Worm (Caenorhabditis elegans) whole organism, L4 larva: ENCODE results near the gene C25E10.16.
A peak's percentile ranks its signal among the peaks of the same experiment; 100 is the strongest.

Experiments
- ceh-32 ChIP-seq: sonication (generic microtip); optimal IDR thresholded peaks from 2 replicates; lab custom pipeline; 2016; ENCODE audit warnings: mild to moderate bottlenecking, missing genetic modification characterization, missing compliant biosample characterization; ENCODE audit not compliant: poor library complexity
- daf-16 ChIP-seq, 3 experiments: sonication (generic microtip); optimal IDR thresholded peaks; 2 replicates each; lab custom pipeline; 2016 to 2017; ENCODE audit warnings: missing genetic modification characterization in 3 of 3, missing genetic modification reagents in 3 of 3, mild to moderate bottlenecking in 2 of 3, missing compliant biosample characterization in 2 of 3, missing biosample characterization in 1 of 3, moderate library complexity in 1 of 3
- duxl-1 ChIP-seq: sonication (generic microtip); optimal IDR thresholded peaks from 2 replicates; lab custom pipeline; 2016; ENCODE audit warnings: mild to moderate bottlenecking, missing genetic modification characterization, moderate library complexity, missing compliant biosample characterization; ENCODE audit not compliant: poor library complexity
- egl-27 ChIP-seq: sonication (generic microtip); optimal IDR thresholded peaks from 3 replicates; lab custom pipeline; 2017; ENCODE audit warnings: missing biosample characterization, missing genetic modification reagents, missing genetic modification characterization
- lin-39 ChIP-seq: fragments of 150-350 bp; optimal IDR thresholded peaks from 2 replicates; lab custom pipeline; 2014; ENCODE audit warnings: missing biosample characterization, missing genetic modification reagents, missing genetic modification characterization
- lsy-2 ChIP-seq, 2 experiments: fragments of 150-350 bp in 1 of 2; sonication (generic microtip) in 1 of 2; optimal IDR thresholded peaks; 2 replicates each; lab custom pipeline; 2014 to 2017; ENCODE audit warnings: missing biosample characterization in 2 of 2, missing genetic modification characterization in 2 of 2
- madf-5 ChIP-seq, 2 experiments: fragments of 200-800 bp; sonication (Bioruptor generic); IDR thresholded peaks; 2 replicates each; pipeline ENCODE4 v1.3.6; 2022; ENCODE audit warnings: missing compliant biosample characterization in 2 of 2, missing genetic modification characterization in 2 of 2
- nhr-11 ChIP-seq: fragments of 150-350 bp; optimal IDR thresholded peaks from 2 replicates; lab custom pipeline; 2014; ENCODE audit warnings: missing biosample characterization, missing genetic modification characterization
- nhr-77 ChIP-seq: fragments of 150-350 bp; optimal IDR thresholded peaks from 2 replicates; lab custom pipeline; 2014; ENCODE audit warnings: missing biosample characterization, missing genetic modification characterization
- skn-1 ChIP-seq: fragments of 150-350 bp; optimal IDR thresholded peaks from 2 replicates; lab custom pipeline; 2014; ENCODE audit warnings: missing biosample characterization, missing genetic modification characterization

- no peak for TF ChIP-seq madf-5 (GFP tag; IDR thresholded peaks at IDR 0.05; lab: Robert Waterston, UW)
- no peak for TF ChIP-seq skn-1 (tag; lab: Kevin White, UChicago)
- TF ChIP-seq ceh-32 (tag; lab: Kevin White, UChicago) = no peak
- no peak for TF ChIP-seq daf-16 (GFP tag; optimal IDR thresholded peaks at IDR 0.05; lab: Kevin White, UChicago)
- peak; percentile 25 for TF ChIP-seq daf-16 (tag; optimal IDR thresholded peaks at IDR 0.05; lab: Kevin White, UChicago)
- TF ChIP-seq lin-39 (tag; lab: Kevin White, UChicago) = no peak
- peak in 1 of 2 experiments; percentile 10 for TF ChIP-seq lsy-2 (tag; optimal IDR thresholded peaks at IDR 0.05; lab: Kevin White, UChicago)
- TF ChIP-seq nhr-77 = no peak
- TF ChIP-seq nhr-11 (tag; lab: Kevin White, UChicago) = no peak
- no peak for TF ChIP-seq egl-27
- TF ChIP-seq duxl-1 (tag; lab: Kevin White, UChicago) = no peak
These were observed 26.5 kb upstream of the C25E10.16 start for ce11 chrV:9085845-9086244.
